Worm (Caenorhabditis elegans): ENCODE measurements around the gene eef-1A.2.

The eef-1A.2 gene

ce11 chrX:7842241-7842640 lies 18.8 kb downstream of the eef-1A.2 start, which contains the start of gene idpp-11:
Gene idpp-11 (plus strand): TSS chrX:7842541.
- TF ChIP-seq W03F9.2 (tag; optimal IDR thresholded peaks at IDR 0.05) (no peak), dao-5 (tag; optimal IDR thresholded peaks at IDR 0.05) (no peak), him-1 (tag; optimal IDR thresholded peaks at IDR 0.05) (no peak)

ce11 chrX:7847413-7847812 lies 24.0 kb downstream of the eef-1A.2 start, which contains the start of gene C54D2.6:
Gene C54D2.6 (minus strand): TSS chrX:7847513.
- TF ChIP-seq W03F9.2 (tag; optimal IDR thresholded peaks at IDR 0.05) (no peak), him-1 (tag; optimal IDR thresholded peaks at IDR 0.05) (no peak), dao-5 (tag; optimal IDR thresholded peaks at IDR 0.05) (no peak)

ce11 chrX:7866493-7866892 lies 43.0 kb downstream of the eef-1A.2 start:
- no peak for TF ChIP-seq dao-5 (tag; optimal IDR thresholded peaks at IDR 0.05)
- TF ChIP-seq him-1 (tag; optimal IDR thresholded peaks at IDR 0.05), result no peak
- no peak for TF ChIP-seq W03F9.2 (tag; optimal IDR thresholded peaks at IDR 0.05)

ce11 chrX:7867307-7867706 lies 43.9 kb downstream of the eef-1A.2 start:
- TF ChIP-seq him-1 (tag; optimal IDR thresholded peaks at IDR 0.05) (no peak), W03F9.2 (tag; optimal IDR thresholded peaks at IDR 0.05) (no peak), dao-5 (tag; optimal IDR thresholded peaks at IDR 0.05) (no peak)

ce11 chrX:7873350-7873749 lies 49.9 kb downstream of the eef-1A.2 start:
- TF ChIP-seq W03F9.2 (tag; optimal IDR thresholded peaks at IDR 0.05) (no peak), dao-5 (tag; optimal IDR thresholded peaks at IDR 0.05) (no peak), him-1 (tag; optimal IDR thresholded peaks at IDR 0.05) (no peak)

Data from whole organism, L4/young adult.